Worm (Caenorhabditis elegans): ENCODE results near the gene F28F9.3.

F28F9.3 gene

DNA sequence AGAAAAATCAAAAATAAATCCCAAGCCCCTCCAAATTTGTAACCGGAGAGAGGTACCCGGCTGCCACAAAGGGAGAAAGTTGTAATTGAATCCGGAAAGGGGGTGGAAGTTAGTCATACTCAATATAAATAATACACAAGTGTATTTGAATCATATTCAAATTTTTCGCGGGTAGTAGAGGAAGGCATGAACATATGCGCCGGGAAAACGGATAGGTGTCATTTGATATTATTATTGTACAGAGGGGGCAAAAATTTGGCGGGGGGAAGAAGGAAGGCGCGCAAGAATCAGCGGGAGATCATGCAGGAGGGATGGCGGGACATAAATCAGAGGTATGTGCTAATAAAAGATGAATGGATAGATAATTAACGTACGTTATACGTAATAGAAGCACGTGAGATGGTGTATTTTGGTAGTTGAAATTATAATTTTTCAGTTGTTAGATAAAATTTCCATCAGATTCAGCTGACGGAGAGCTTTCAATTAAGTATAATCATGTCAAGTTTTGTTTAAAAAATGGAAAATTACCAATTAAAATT, at the start of gene F28F9.3:
Gene F28F9.3, plus strand, starts transcription at position 301 of the 539 bp plus-strand sequence.
- no peak for TF ChIP-seq unc-62 (GFP tag; optimal IDR thresholded peaks at IDR 0.05)

DNA sequence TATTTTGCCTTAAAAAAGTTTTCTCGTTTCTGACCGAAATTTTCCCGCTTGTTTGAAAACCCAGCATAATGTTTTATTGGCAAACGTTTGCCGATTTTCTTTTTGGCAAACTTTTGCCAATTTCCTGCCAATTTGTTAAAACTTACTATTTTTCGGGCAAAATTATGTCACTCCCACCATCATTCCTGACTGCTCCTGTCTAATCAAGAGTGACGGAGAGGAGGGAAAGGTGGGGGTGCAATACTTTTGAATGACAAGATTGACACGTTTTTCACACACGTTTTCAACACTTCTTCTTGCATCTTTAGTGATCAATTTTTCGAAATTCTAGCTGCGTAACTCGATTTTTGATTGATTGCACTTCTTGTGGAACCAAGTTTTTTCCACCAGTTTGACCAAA, 45.2 kb upstream of the F28F9.3 start:
- TF ChIP-seq unc-62 (GFP tag; optimal IDR thresholded peaks at IDR 0.05), result no peak

DNA sequence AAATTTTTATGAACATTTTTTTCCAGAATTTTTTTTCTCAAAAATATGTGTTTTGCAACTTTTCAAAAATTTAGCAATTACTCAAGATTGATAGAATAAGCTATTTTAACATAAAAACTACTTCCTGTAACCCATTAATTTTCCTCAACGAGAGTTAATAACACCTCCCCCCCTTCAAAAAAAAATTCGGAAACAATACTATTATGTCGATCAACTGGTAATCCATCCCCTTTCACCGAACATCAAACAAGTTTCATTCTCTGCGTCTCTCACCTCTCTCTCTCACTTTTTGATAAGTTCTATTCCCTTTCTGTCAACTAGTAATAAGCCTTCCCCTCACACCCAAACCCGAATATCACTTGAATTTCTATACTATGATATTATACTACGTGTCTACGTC, 42.8 kb upstream of the F28F9.3 start, which contains the start of gene glct-6:
Gene glct-6, plus strand, starts transcription at position 301 of the 400 bp plus-strand sequence.
- no peak for TF ChIP-seq unc-62 (GFP tag; optimal IDR thresholded peaks at IDR 0.05)

DNA sequence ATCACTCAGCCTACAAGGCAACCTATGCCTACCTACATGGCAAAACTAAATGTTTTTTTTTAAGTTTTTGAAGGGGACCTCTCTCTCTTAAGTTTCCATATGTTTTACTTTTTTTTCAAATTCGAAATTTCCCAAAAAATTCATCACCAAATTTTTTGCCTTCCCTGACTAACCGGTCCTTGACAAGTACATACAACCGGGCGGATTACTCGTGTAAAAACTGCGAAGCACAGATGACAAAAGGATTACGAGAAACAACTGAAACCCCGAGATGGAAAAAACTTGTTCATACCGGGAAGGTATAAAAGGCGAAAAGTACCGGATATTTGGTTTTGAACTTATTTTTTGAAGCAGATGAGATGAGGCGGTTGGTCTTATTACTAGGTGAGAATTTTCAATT, 32.3 kb upstream of the F28F9.3 start, which contains the start of gene K09B3.1:
Gene K09B3.1, plus strand, starts transcription at position 301 of the 400 bp plus-strand sequence.
- no peak for TF ChIP-seq unc-62 (GFP tag; optimal IDR thresholded peaks at IDR 0.05)

DNA sequence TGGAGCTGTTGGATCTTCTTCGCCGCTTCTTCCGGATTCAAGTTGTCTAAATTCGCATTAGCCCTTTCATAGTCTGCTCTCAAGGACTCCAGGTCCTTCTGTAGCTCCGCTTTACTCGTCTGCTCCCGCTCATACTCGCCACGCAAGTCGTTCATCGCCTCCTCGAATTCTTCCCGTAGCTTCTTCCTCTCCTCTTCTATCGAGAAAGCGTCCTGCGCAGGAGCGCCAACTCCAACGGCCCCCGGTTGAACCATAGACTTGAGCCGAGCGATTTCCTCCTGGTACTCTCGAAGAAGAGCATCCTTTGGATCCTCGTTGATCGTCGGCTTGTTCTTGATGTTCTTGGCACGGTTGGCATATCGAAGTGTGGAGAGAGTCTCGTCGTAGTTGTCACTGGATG, 29.2 kb upstream of the F28F9.3 start:
- TF ChIP-seq unc-62 (GFP tag; optimal IDR thresholded peaks at IDR 0.05), result no peak

ce11 chrIV:3800952-3801351, 25.7 kb upstream of the F28F9.3 start, which contains the start of gene osm-3:
TSS of gene osm-3 (minus strand) at chrIV:3801052.
- no peak for TF ChIP-seq unc-62 (GFP tag; optimal IDR thresholded peaks at IDR 0.05)

ce11 chrIV:3803252-3803651, 23.4 kb upstream of the F28F9.3 start, which contains the start of the genes algn-14 and M02B7.2:
TSS of gene algn-14 (minus strand) at chrIV:3803426.
TSS of gene M02B7.2 (plus strand) at chrIV:3803581.
- no peak for TF ChIP-seq unc-62 (GFP tag; optimal IDR thresholded peaks at IDR 0.05)

- no peak for TF ChIP-seq unc-62 (GFP tag; optimal IDR thresholded peaks at IDR 0.05)
These were observed 21.5 kb upstream of the F28F9.3 start, which contains the start of gene fbxc-47 for ce11 chrIV:3805219-3805618. TSS of gene fbxc-47 (plus strand) at chrIV:3805519.

DNA sequence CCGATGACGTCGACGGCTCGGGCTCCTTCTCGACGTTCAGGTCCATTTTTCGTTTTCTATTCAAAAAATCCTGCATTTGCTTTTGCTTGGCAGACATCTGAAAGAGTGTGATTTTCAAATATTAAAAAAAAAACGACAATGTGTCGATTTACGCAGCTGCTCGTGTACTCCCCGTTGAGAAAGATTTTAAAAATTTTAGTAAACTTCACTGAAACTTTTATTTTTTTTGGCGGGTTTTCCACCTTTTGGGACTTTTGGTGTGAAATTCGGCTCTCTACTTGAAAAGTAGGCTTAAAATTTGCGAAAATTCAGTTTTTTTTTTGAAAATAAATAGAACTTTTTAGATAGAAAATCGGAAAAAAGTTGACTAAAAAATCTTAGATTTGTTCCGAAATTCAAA, 19.6 kb upstream of the F28F9.3 start, which contains the start of gene M02B7.7:
Gene M02B7.7, minus strand, starts transcription at position 101 of the 400 bp plus-strand sequence.
- no peak for TF ChIP-seq unc-62 (GFP tag; optimal IDR thresholded peaks at IDR 0.05)

DNA sequence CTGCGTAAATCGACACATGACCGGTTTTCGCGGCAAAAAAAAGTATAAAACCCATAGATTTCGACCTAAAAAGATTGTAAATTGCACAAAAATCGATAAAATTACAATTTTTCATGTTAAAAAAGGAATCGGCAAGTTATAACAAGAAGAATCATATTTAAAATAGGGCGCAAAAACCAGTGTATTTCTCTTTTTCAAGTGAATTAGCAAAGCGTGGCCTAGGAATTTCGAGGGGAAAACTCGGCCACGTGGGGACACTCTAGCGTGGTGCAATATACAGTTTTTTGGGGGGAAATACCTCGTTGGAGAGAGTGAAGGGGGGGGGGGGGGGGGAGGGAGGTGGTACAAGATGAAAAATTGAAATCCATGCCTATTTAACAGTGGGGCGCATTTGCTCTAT, 19.1 kb upstream of the F28F9.3 start:
- TF ChIP-seq unc-62 (GFP tag; optimal IDR thresholded peaks at IDR 0.05), result no peak

DNA sequence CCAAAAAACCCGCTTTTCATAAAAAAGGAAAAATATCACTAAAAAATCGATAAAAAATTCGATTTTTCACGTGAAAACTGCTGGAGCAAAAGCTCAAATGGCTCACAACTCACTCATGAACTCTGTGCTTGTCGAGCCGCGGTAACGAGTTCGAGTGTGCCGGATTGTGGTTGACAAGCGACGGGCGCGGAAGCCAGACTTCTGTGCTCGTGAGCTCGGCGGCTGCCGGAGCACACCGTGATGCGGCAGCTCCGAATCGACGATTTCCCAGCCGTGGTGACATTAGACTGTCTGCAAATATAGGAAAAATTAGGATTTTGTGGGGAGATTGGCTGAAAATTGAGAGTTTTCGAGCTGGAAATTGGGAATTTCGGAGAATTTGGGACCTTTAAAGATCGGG, 13.9 kb upstream of the F28F9.3 start:
- TF ChIP-seq unc-62 (GFP tag; optimal IDR thresholded peaks at IDR 0.05), result no peak

DNA sequence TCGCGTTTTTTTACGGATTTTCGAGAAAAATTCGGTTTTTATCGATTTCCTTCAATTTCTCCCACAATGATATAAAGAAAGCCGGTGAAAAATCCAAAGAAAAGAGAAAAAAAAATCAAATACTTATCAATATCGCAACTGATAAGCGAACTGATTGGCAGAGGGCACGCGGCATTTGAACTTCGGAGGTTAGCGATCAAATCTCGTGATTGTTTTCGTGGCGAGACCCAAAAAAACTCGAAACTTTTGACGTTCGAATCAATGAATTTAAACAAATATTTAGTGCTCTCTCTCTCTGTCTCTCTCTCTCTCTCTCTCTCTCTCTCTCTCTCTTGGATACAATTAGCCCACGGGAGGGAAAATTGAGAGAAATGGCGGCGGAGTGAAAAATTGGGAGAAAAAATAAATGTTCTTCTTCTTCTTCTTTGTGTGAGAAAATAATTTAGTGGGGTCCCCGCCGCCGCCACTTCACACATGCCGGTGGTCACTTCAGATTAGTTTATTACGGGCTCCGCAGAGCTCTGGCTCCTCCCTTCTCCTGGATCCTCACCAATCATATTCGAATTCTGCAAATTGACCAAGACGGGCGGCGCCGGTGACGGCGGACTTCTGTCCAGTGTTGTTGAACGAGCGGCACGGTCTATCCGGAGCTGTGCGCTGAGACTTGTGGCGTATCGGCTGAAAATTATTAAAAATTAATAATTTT, 12.0 kb upstream of the F28F9.3 start:
- no peak for TF ChIP-seq unc-62 (GFP tag; optimal IDR thresholded peaks at IDR 0.05)

DNA sequence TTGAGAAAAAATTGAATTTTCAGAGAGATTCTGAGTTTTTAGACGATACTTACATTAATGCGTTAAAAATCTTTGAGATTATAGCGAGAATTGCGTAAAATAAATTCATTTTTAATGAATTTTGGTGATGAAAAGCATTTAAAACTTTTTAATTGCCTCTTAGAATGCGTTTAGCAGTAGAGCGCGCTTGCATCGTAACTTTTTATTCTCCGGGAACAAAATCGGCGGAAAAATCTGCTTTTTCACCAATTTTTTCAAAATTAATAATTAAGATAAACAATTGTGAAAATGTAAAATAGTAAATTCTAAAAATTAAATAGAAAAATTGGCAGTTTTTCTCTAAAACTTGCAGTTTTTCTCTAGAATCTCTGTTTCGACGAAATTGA, 11.4 kb upstream of the F28F9.3 start:
- TF ChIP-seq unc-62 (GFP tag; optimal IDR thresholded peaks at IDR 0.05), result no peak

DNA sequence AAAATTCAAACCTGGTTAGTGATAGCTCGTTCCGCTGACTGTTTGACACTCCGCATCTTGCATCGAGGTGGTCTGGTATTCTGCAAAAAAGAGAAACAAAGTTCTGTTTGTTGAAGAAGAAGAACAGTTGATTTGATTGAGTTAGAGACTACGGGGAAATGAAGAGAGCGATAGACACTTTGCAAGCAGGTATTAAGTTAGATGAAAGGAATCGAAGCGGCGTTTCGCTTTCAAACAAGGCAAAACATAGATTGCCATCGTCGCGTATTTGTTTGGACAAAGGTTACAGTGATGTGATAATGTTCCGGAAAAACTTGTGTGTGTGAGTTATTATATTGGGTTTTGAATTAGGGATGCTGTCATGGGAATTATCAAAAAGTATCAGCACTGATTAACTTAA, 9.4 kb upstream of the F28F9.3 start:
- no peak for TF ChIP-seq unc-62 (GFP tag; optimal IDR thresholded peaks at IDR 0.05)

DNA sequence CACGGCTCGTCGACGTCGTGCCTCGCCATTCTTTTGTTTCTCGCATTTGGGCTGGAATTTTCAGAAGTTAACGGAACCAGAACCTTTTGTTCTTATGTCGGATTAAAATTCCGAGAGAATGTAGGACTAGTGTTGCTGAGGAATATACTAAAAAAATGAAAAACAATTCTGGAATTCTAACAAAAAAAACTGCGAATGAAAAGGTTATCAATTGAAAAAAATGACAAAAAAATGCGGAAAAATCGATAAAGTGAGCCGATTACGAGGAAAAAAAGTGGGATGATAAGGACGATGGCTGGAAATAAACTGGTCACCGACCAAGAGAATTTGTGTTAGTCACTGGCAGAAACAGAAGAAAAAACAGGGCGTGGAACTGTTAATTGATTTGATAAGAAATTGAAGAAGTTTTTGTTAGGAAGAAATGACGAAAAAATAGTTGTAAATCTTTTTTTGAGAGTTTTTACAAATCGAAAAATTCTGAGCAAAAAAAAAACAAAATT, 7.4 kb upstream of the F28F9.3 start, which contains the start of gene bris-1:
Gene bris-1, minus strand, starts transcription at position 51 of the 500 bp plus-strand sequence.
- TF ChIP-seq unc-62 (GFP tag; optimal IDR thresholded peaks at IDR 0.05), result no peak

ce11 chrIV:3820133-3820532, 6.6 kb upstream of the F28F9.3 start:
- no peak for TF ChIP-seq unc-62 (GFP tag; optimal IDR thresholded peaks at IDR 0.05)

DNA sequence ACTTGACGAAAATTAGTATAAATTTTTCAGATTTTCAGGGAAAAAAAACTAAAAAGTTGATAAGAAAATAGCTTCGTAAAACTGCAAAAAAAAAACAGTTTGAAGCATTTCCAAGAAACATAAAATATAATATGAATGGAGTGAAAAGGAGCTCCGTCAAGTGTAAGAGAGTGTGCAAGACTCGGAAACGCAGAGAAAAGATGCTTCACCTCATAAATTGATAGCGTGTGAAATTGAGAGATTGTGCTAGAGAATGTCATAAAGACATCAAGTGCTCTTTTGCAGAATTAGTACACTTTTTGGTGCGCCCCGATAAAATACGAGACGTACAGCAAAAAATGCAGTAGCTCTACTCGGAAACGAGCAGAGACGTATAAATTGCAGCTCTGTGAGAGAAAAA, 5.1 kb upstream of the F28F9.3 start:
- TF ChIP-seq unc-62 (GFP tag; optimal IDR thresholded peaks at IDR 0.05), result no peak
